Fruit fly (Drosophila melanogaster): Measurements from ENCODE around the gene CG3808.
A peak's percentile ranks its signal among the peaks of the same experiment; 100 is the strongest.

Gene CG3808

dm6 chr3L:19045299-19046025 is 45.1 kb upstream of the CG3808 start, which contains the start of gene nkd (continued):
- TF ChIP-seq CkIIα-i1 (GFP tag; IDR thresholded peaks at IDR 0.05) (no peak), maf-S (GFP tag; optimal IDR thresholded peaks at IDR 0.05) (peak; percentile 53), CG11093 (GFP tag; IDR thresholded peaks at IDR 0.05) (peak; percentile 52; the same call in 1 of the 3 replicates), gcm (GFP tag; optimal IDR thresholded peaks at IDR 0.05) (peak; percentile 97), CG3065 (GFP tag; optimal IDR thresholded peaks at IDR 0.05) (peak; percentile 77), Nf-YA (GFP tag; IDR thresholded peaks at IDR 0.05) (peak; percentile 84), bbx (GFP tag; IDR thresholded peaks at IDR 0.05; ENCODE audit: partially characterized antibody) (peak; percentile 81), CG15269 (tag; optimal IDR thresholded peaks at IDR 0.05) (peak; percentile 95), Hmr (GFP tag; optimal IDR thresholded peaks at IDR 0.05) (peak; percentile 87), Optix (GFP tag; IDR thresholded peaks at IDR 0.05) (peak; percentile 52; the same call in 1 of the 3 replicates), CG15479 (GFP tag; optimal IDR thresholded peaks at IDR 0.05) (no peak), CG12155 (GFP tag; optimal IDR thresholded peaks at IDR 0.05) (peak; percentile 89), CG6765 (GFP tag; optimal IDR thresholded peaks at IDR 0.05) (peak; percentile 77), org-1 (GFP tag; optimal IDR thresholded peaks at IDR 0.05) (peak; percentile 64), Kr (GFP tag; optimal IDR thresholded peaks at IDR 0.05) (no peak), CG8089 (GFP tag; optimal IDR thresholded peaks at IDR 0.05) (peak; percentile 43), dimm (GFP tag; IDR thresholded peaks at IDR 0.05) (peak; percentile 82), Neu2 (GFP tag; optimal IDR thresholded peaks at IDR 0.05; ENCODE audit: borderline replicate concordance) (no peak), pfk (GFP tag; optimal IDR thresholded peaks at IDR 0.05) (no peak), tll (GFP tag; optimal IDR thresholded peaks at IDR 0.05) (no peak), croc (GFP tag; conservative IDR thresholded peaks at IDR 0.05) (peak; percentile 64), Sin3A (optimal IDR thresholded peaks at IDR 0.05) (no peak), CG13123 (GFP tag; optimal IDR thresholded peaks at IDR 0.05) (peak; percentile 73), CG4282 (GFP tag; optimal IDR thresholded peaks at IDR 0.05) (peak; percentile 50), Taf1 (GFP tag; IDR thresholded peaks at IDR 0.05) (peak; percentile 69), CG10321 (GFP tag; IDR thresholded peaks at IDR 0.05) (peak; percentile 44; the same call in 1 of the 2 replicates), B-H1 (GFP tag; IDR thresholded peaks at IDR 0.05) (peak; percentile 90), fu2 (GFP tag; optimal IDR thresholded peaks at IDR 0.05) (peak; percentile 15), CG11456 (GFP tag; IDR thresholded peaks at IDR 0.05) (peak; percentile 86), fd3F (GFP tag; optimal IDR thresholded peaks at IDR 0.05) (peak; percentile 87), Asciz (GFP tag; optimal IDR thresholded peaks at IDR 0.05) (peak; percentile 79), CG12659 (GFP tag; optimal IDR thresholded peaks at IDR 0.05) (peak; percentile 90), cato (GFP tag; optimal IDR thresholded peaks at IDR 0.05; ENCODE audit: borderline replicate concordance) (peak; percentile 76), CG3407 (GFP tag; optimal IDR thresholded peaks at IDR 0.05) (peak; percentile 72), psq (GFP tag; optimal IDR thresholded peaks at IDR 0.05) (peak; percentile 69), jing (GFP tag; optimal IDR thresholded peaks at IDR 0.05) (no peak), CG18011 (GFP tag; optimal IDR thresholded peaks at IDR 0.05) (peak; percentile 47), CG13296 (GFP tag; optimal IDR thresholded peaks at IDR 0.05) (peak; percentile 88), tup (GFP tag; optimal IDR thresholded peaks at IDR 0.05) (peak; percentile 48), en (GFP tag; optimal IDR thresholded peaks at IDR 0.05) (no peak), pb (GFP tag; optimal IDR thresholded peaks at IDR 0.05) (peak; percentile 34), gce (GFP tag; IDR thresholded peaks at IDR 0.05) (peak; percentile 93), CG6791 (GFP tag; IDR thresholded peaks at IDR 0.05; ENCODE audit: partially characterized antibody) (peak; percentile 66; the same call in 1 of the 3 replicates), CG1602 (GFP tag; optimal IDR thresholded peaks at IDR 0.05) (peak; percentile 85), Dfd (GFP tag; optimal IDR thresholded peaks at IDR 0.05) (no peak), Lhr (GFP tag; optimal IDR thresholded peaks at IDR 0.05) (peak; percentile 40), CG32767 (GFP tag; IDR thresholded peaks at IDR 0.05) (peak; percentile 88), CG10147 (GFP tag; optimal IDR thresholded peaks at IDR 0.05) (peak; percentile 74), Hand (GFP tag; optimal IDR thresholded peaks at IDR 0.05) (peak; percentile 81)
